Worm (Caenorhabditis elegans): ENCODE results near the gene flad-1.
A peak's percentile ranks its signal among the peaks of the same experiment; 100 is the strongest.

flad-1 gene

DNA sequence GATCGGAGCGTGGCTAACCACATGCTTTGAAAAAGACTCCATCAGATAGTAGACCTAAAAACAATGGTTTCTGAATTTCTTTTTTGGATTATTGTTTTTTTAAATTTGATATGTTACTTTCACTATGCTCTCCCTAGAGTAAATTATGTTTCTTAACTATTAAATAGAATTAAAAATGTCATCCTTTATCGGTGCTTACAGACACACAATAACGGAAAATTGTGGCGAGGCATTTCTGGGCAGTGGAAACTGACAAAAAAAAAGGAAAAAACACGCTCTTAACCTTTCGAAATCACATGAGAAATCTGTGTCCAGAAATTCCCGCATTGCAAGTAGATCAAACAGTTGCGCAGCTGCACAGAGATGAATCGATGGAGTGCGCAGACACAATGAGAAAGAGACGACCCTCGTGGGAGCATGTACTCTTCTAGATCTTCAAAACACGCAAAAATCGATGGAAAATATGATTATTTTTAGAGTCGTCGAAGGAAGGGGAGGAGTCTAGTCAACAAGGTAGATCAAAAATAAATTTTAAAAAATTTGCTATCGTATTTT, 36.2 kb downstream of the flad-1 start, which contains the start of gene ZK892.6:
ZK892.6 (minus strand) TSS at position 51 of the 555 bp plus-strand sequence.
- TF ChIP-seq madf-3 (GFP tag; IDR thresholded peaks at IDR 0.05): no peak
- no peak for TF ChIP-seq xnd-1 (tag; optimal IDR thresholded peaks at IDR 0.05)
- TF ChIP-seq F10E7.11 (tag; optimal IDR thresholded peaks at IDR 0.05): no peak
- peak; percentile 70 for TF ChIP-seq madf-6 (GFP tag; IDR thresholded peaks at IDR 0.05)
- no peak for TF ChIP-seq nhr-27 (tag; optimal IDR thresholded peaks at IDR 0.05)
- no peak for TF ChIP-seq ccch-3 (GFP tag; optimal IDR thresholded peaks at IDR 0.05)
- TF ChIP-seq zfh-2 (GFP tag; conservative IDR thresholded peaks at IDR 0.05): no peak
- TF ChIP-seq him-1 (tag; optimal IDR thresholded peaks at IDR 0.05): no peak
- no peak for TF ChIP-seq unc-62 (GFP tag; optimal IDR thresholded peaks at IDR 0.05)
- TF ChIP-seq hlh-12 (tag; optimal IDR thresholded peaks at IDR 0.05): no peak
- peak; percentile 80 for TF ChIP-seq efl-1 (GFP tag; optimal IDR thresholded peaks at IDR 0.05)
- TF ChIP-seq lin-54 (GFP tag; optimal IDR thresholded peaks at IDR 0.05): no peak
- TF ChIP-seq lir-1 (GFP tag; conservative IDR thresholded peaks at IDR 0.05): no peak
- TF ChIP-seq ztf-6 (GFP tag; IDR thresholded peaks at IDR 0.05): no peak
- no peak for TF ChIP-seq B0261.1 (tag; optimal IDR thresholded peaks at IDR 0.05)
- TF ChIP-seq D2030.7 (GFP tag; IDR thresholded peaks at IDR 0.05): no peak

- TF ChIP-seq pbrm-1 (GFP tag; IDR thresholded peaks at IDR 0.05) (no peak), madf-3 (GFP tag; IDR thresholded peaks at IDR 0.05) (0 out of 2 replicates have a peak, but pooled peaks have one; percentile 10), lin-40 (tag; optimal IDR thresholded peaks at IDR 0.05) (no peak)
These were observed 37.8 kb downstream of the flad-1 start, which contains the start of gene sdz-38 for ce11 chrII:9981760-9982159. Gene sdz-38, minus strand, starts transcription at chrII:9981860.

DNA sequence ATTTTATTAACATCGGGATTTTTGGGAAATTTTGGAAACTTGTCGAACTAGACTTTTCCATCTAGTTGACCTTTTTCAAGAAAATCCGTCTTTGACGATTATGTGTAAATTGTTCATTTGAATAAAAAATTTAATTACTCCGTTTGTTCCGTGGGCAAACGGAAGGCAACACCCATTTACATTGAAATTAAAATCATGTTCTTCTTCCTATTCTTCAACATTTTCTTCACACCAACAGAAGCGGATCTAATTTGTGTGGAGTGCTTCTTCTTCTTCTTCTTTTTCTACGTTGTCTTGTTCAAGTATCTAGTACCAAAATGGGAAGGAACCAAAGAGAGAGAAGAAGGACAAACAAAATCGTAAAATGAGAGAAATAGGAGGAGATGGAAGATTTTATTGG, 38.5 kb downstream of the flad-1 start:
- TF ChIP-seq lir-1 (GFP tag; conservative IDR thresholded peaks at IDR 0.05): no peak
- TF ChIP-seq F39B2.1 (GFP tag; IDR thresholded peaks at IDR 0.05): no peak
- no peak for TF ChIP-seq akir-1 (GFP tag; optimal IDR thresholded peaks at IDR 0.05)

- TF ChIP-seq ceh-27 (GFP tag; optimal IDR thresholded peaks at IDR 0.05) (peak; percentile 12), mcd-1 (GFP tag; IDR thresholded peaks at IDR 0.05) (no peak)
These were observed 41.0 kb downstream of the flad-1 start for ce11 chrII:9984866-9985336.

DNA sequence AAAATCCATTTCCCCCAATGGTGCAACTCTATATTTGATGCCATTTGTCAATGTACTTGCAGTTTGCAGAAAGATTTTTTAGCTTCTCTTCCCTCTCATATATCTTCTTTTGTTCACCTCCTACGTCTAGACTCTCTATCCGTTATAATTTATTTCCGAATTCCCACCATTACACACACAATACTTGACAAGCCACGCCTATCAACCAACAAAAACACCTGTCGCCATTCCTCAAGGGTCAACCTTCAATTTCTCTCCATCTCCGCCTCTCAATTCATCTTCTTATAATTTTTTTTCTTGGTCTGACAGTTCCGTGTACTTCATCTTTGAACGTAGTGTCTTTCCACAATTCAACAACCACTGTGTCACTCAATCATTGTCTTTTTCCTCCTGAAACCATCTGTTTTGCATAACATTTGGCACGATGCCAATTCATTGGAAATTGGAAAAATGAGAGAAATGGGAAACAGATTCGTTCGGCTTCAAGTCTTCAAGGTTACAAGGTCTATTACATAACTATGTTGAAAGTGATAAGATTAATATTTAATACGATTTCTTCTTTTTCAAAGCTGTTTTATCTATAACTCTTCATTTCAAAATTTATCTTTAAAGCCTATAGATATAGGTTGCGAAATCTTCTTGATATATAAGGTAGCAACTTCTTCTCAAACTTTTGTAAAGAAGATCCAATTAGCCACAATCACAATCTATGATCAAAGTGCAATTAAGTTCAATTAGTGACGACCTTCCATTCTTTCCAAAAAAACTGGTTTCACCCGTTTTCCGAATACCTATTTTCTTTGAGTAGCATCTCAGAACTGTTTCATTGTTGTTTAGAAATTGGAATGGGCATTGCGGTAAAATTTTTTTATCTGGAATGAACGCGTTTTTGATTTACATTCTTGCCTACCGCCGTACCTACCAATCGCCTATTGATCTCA, 43.0 kb downstream of the flad-1 start:
- 0 out of 2 replicates have a peak, but pooled peaks have one; percentile 30 for TF ChIP-seq madf-3 (GFP tag; IDR thresholded peaks at IDR 0.05)
- TF ChIP-seq F22D6.2 (tag; optimal IDR thresholded peaks at IDR 0.05): no peak
- no peak for TF ChIP-seq Y56A3A.18 (GFP tag; IDR thresholded peaks at IDR 0.05)

- no peak for TF ChIP-seq ceh-91 (GFP tag; IDR thresholded peaks at IDR 0.05)
- no peak for TF ChIP-seq rpc-1 (optimal IDR thresholded peaks at IDR 0.05)
- TF ChIP-seq rpc-1 (tag; optimal IDR thresholded peaks at IDR 0.05): no peak
- TF ChIP-seq sdz-38 (tag; optimal IDR thresholded peaks at IDR 0.05): no peak
- no peak for TF ChIP-seq egl-18 (GFP tag; IDR thresholded peaks at IDR 0.05)
- no peak for TF ChIP-seq let-607 (tag; optimal IDR thresholded peaks at IDR 0.05)
These were observed 44.7 kb downstream of the flad-1 start for ce11 chrII:9988620-9989019.
